Worm (Caenorhabditis elegans) whole organism, late embryonic: ENCODE data around the gene W05H5.1.

Source experiments
- F13H6.1 ChIP-seq: sonication (generic microtip); optimal IDR thresholded peaks from 2 replicates; lab custom pipeline; 2016; ENCODE audit warnings: missing genetic modification characterization, missing compliant biosample characterization
- ama-1 ChIP-seq: fragments of 150-350 bp; optimal IDR thresholded peaks from 2 replicates; lab custom pipeline; 2014
- fkh-6 ChIP-seq: sonication (generic microtip); optimal IDR thresholded peaks from 2 replicates; lab custom pipeline; 2016; ENCODE audit warnings: missing genetic modification characterization, missing compliant biosample characterization
- hlh-30 ChIP-seq: sonication (generic microtip); optimal IDR thresholded peaks from 2 replicates; lab custom pipeline; 2017; ENCODE audit warnings: antibody characterized with exemption, missing genetic modification characterization, missing compliant biosample characterization; ENCODE audit not compliant: insufficient read depth
- hlh-6 ChIP-seq: sonication (generic microtip); optimal IDR thresholded peaks from 2 replicates; lab custom pipeline; 2016; ENCODE audit warnings: missing genotype, missing genetic modification characterization, missing compliant biosample characterization
- madf-2 ChIP-seq: sonication (generic microtip); optimal IDR thresholded peaks from 2 replicates; lab custom pipeline; 2017; ENCODE audit warnings: missing genetic modification characterization, missing compliant biosample characterization
- nhr-11 ChIP-seq: fragments of 150-350 bp; optimal IDR thresholded peaks from 2 replicates; lab custom pipeline; 2014; ENCODE audit warnings: missing biosample characterization, missing genetic modification characterization
- pqm-1 ChIP-seq: sonication (generic microtip); optimal IDR thresholded peaks from 2 replicates; lab custom pipeline; 2016; ENCODE audit warnings: missing genetic modification characterization, missing compliant biosample characterization
- rnt-1 ChIP-seq: sonication (generic microtip); optimal IDR thresholded peaks from 2 replicates; lab custom pipeline; 2016; ENCODE audit warnings: missing genetic modification characterization, missing compliant biosample characterization

ce11 chrII:12459422-12459821, 14.8 kb upstream of the W05H5.1 start, which contains the start of gene tag-281:
- TF ChIP-seq hlh-6 (tag; lab: Kevin White, UChicago), result no peak
- no peak for TF ChIP-seq nhr-11 (tag; lab: Kevin White, UChicago)
- no peak for TF ChIP-seq rnt-1 (tag; lab: Kevin White, UChicago)
- TF ChIP-seq hlh-30, result no peak
- no peak for TF ChIP-seq madf-2
- TF ChIP-seq pqm-1 (tag; lab: Kevin White, UChicago), result no peak
- no peak for TF ChIP-seq F13H6.1
- no peak for TF ChIP-seq ama-1 (lab: Kevin White, UChicago)
- TF ChIP-seq fkh-6 (tag; lab: Kevin White, UChicago), result no peak
